Fruit fly (Drosophila melanogaster) whole organism, prepupa: ENCODE results near the gene RpS3A.

ENCODE experiments used
- Blimp-1 ChIP-seq: fragments of 200-800 bp; sonication (Bioruptor generic); optimal IDR thresholded peaks from 3 replicates; lab custom pipeline; 2017; ENCODE audit warnings: missing biosample characterization, missing genetic modification characterization, mild to moderate bottlenecking, moderate library complexity, missing genetic modification reagents
- CG10669 ChIP-seq: fragments of 200-800 bp; sonication (Bioruptor generic); optimal IDR thresholded peaks from 3 replicates; lab custom pipeline; 2018; ENCODE audit warnings: missing biosample characterization, mild to moderate bottlenecking, missing genetic modification characterization, moderate library complexity
- CG11762 ChIP-seq: fragments of 200-800 bp; sonication (Bioruptor generic); optimal IDR thresholded peaks from 3 replicates; lab custom pipeline; 2016; ENCODE audit warnings: missing biosample characterization, missing genetic modification characterization; ENCODE audit not compliant: insufficient read depth
- CG15336 ChIP-seq: fragments of 200-800 bp; sonication (Bioruptor generic); IDR thresholded peaks from 2 replicates; pipeline ENCODE4 v1.3.6; 2022; ENCODE audit warnings: missing biosample characterization, missing genetic modification characterization
- CG16779 ChIP-seq: fragments of 200-800 bp; sonication (Bioruptor generic); optimal IDR thresholded peaks from 3 replicates; lab custom pipeline; 2017; ENCODE audit warnings: missing biosample characterization, mild to moderate bottlenecking, missing genetic modification characterization
- CG3032 ChIP-seq: fragments of 200-800 bp; optimal IDR thresholded peaks from 2 replicates; lab custom pipeline; 2019; ENCODE audit warnings: missing biosample characterization, mild to moderate bottlenecking, missing genetic modification characterization, moderate library complexity
- CG4318 ChIP-seq: fragments of 200-800 bp; sonication (Bioruptor generic); optimal IDR thresholded peaks from 3 replicates; lab custom pipeline; 2017; ENCODE audit warnings: missing biosample characterization, mild to moderate bottlenecking, missing genetic modification characterization
- CG6792 ChIP-seq: fragments of 200-800 bp; sonication (Bioruptor generic); optimal IDR thresholded peaks from 3 replicates; lab custom pipeline; 2016; ENCODE audit warnings: missing biosample characterization, missing genetic modification characterization
- CG6808 ChIP-seq: fragments of 200-800 bp; sonication (Bioruptor generic); optimal IDR thresholded peaks from 3 replicates; lab custom pipeline; 2017; ENCODE audit warnings: missing biosample characterization, missing genetic modification characterization, mild to moderate bottlenecking, moderate library complexity, missing genetic modification reagents
- CG6854 ChIP-seq: fragments of 200-800 bp; sonication (Bioruptor generic); optimal IDR thresholded peaks from 2 replicates; lab custom pipeline; 2017; ENCODE audit warnings: missing biosample characterization, mild to moderate bottlenecking, missing genetic modification characterization
- CG8119 ChIP-seq: fragments of 200-800 bp; sonication (Bioruptor generic); IDR thresholded peaks from 3 replicates; pipeline ENCODE4 v1.3.6; 2022; ENCODE audit warnings: missing biosample characterization, missing genetic modification characterization
- CG9139 ChIP-seq: fragments of 200-800 bp; sonication (Bioruptor generic); optimal IDR thresholded peaks from 3 replicates; lab custom pipeline; 2017; ENCODE audit warnings: missing biosample characterization, mild to moderate bottlenecking, missing genetic modification characterization
- Eip75B ChIP-seq: fragments of 200-800 bp; sonication (Bioruptor generic); optimal IDR thresholded peaks from 3 replicates; lab custom pipeline; 2016; ENCODE audit warnings: missing biosample characterization, missing genetic modification characterization
- Eip78C ChIP-seq: fragments of 200-800 bp; sonication (Bioruptor generic); peaks from one replicate; lab custom pipeline; 2016; ENCODE audit warnings: missing biosample characterization, missing genetic modification characterization
- Ets96B ChIP-seq: fragments of 200-800 bp; optimal IDR thresholded peaks from 2 replicates; lab custom pipeline; 2019; ENCODE audit warnings: missing biosample characterization, mild to moderate bottlenecking, missing genetic modification characterization, moderate library complexity
- Gug ChIP-seq: fragments of 200-800 bp; sonication (Bioruptor generic); IDR thresholded peaks from 2 replicates; pipeline ENCODE4 v1.3.6; 2022; ENCODE audit warnings: missing biosample characterization, missing genetic modification characterization
- Hr4 ChIP-seq: fragments of 200-800 bp; sonication (Bioruptor generic); optimal IDR thresholded peaks from 3 replicates; lab custom pipeline; 2016; ENCODE audit warnings: missing biosample characterization, missing genetic modification characterization
- Lpt ChIP-seq: fragments of 200-800 bp; sonication (Bioruptor generic); optimal IDR thresholded peaks from 3 replicates; lab custom pipeline; 2016; ENCODE audit warnings: missing biosample characterization, missing genetic modification characterization
- Met ChIP-seq: fragments of 200-800 bp; sonication (Bioruptor generic); optimal IDR thresholded peaks from 3 replicates; lab custom pipeline; 2016; ENCODE audit warnings: missing biosample characterization, missing genetic modification characterization
- OdsH ChIP-seq: fragments of 200-800 bp; sonication (Bioruptor generic); optimal IDR thresholded peaks from 3 replicates; lab custom pipeline; 2016; ENCODE audit warnings: missing biosample characterization, missing genetic modification characterization
- Smox ChIP-seq: fragments of 200-800 bp; sonication (Bioruptor generic); optimal IDR thresholded peaks from 3 replicates; lab custom pipeline; 2016; ENCODE audit warnings: missing biosample characterization, missing genetic modification characterization
- Sox102F ChIP-seq: fragments of 200-800 bp; sonication (Bioruptor generic); optimal IDR thresholded peaks from 2 replicates; lab custom pipeline; 2016; ENCODE audit warnings: missing biosample characterization, mild to moderate bottlenecking, missing genetic modification characterization
- Sox15 ChIP-seq: fragments of 200-800 bp; sonication (Bioruptor generic); optimal IDR thresholded peaks from 3 replicates; lab custom pipeline; 2016; ENCODE audit warnings: missing biosample characterization, missing genetic modification characterization
- cyc ChIP-seq: fragments of 200-800 bp; sonication (Bioruptor generic); optimal IDR thresholded peaks from 3 replicates; lab custom pipeline; 2016; ENCODE audit warnings: missing biosample characterization, missing genetic modification characterization
- eg ChIP-seq: fragments of 200-800 bp; sonication (Bioruptor generic); IDR thresholded peaks from 3 replicates; pipeline ENCODE4 v1.3.6; 2022; ENCODE audit warnings: missing biosample characterization, missing genetic modification characterization
- esn ChIP-seq: fragments of 200-800 bp; sonication (Bioruptor generic); optimal IDR thresholded peaks from 2 replicates; lab custom pipeline; 2016; ENCODE audit warnings: missing biosample characterization, mild to moderate bottlenecking, missing genetic modification characterization, moderate library complexity
- fd85E ChIP-seq: fragments of 200-800 bp; sonication (Bioruptor generic); optimal IDR thresholded peaks from 3 replicates; lab custom pipeline; 2016; ENCODE audit warnings: missing biosample characterization, missing genetic modification characterization
- pdm3 ChIP-seq: fragments of 200-800 bp; sonication (Bioruptor generic); optimal IDR thresholded peaks from 3 replicates; lab custom pipeline; 2016; ENCODE audit warnings: missing biosample characterization, missing genetic modification characterization
- salr ChIP-seq, 2 experiments: fragments of 200-800 bp; sonication (Bioruptor generic); optimal IDR thresholded peaks; 3 replicates each; lab custom pipeline; 2016 to 2018; ENCODE audit warnings: missing biosample characterization in 2 of 2, missing genetic modification characterization in 2 of 2, mild to moderate bottlenecking in 1 of 2
- spab ChIP-seq: fragments of 200-800 bp; sonication (Bioruptor generic); optimal IDR thresholded peaks from 2 replicates; lab custom pipeline; 2017; ENCODE audit warnings: missing biosample characterization, mild to moderate bottlenecking, missing genetic modification characterization, missing genetic modification reagents
- vri ChIP-seq: fragments of 200-800 bp; sonication (Bioruptor generic); optimal IDR thresholded peaks from 3 replicates; lab custom pipeline; 2016; ENCODE audit warnings: missing biosample characterization, mild to moderate bottlenecking, missing genetic modification characterization

Gene RpS3A

dm6 chr4:67063-67684 is at the start of gene RpS3A (continued):
- TF ChIP-seq Eip75B (GFP tag; lab: Kevin White, UChicago) (peak; percentile 66), cyc (GFP tag; lab: Kevin White, UChicago) (peak; percentile 84), esn (GFP tag; lab: Kevin White, UChicago) (peak; percentile 79), Sox15 (peak; percentile 47), CG16779 (tag; lab: Kevin White, UChicago) (no peak), Hr4 (GFP tag; lab: Kevin White, UChicago) (peak; percentile 29), Lpt (no peak), OdsH (peak; percentile 73), eg (GFP tag; lab: Robert Waterston, UW) (no peak)

- TF ChIP-seq CG9139 (GFP tag; lab: Kevin White, UChicago) (no peak), Sox102F (GFP tag; lab: Kevin White, UChicago) (no peak), CG15336 (GFP tag; lab: Robert Waterston, UW) (no peak)
Measured at dm6 chr4:102155-102554, 35.1 kb upstream of the RpS3A start.

dm6 chr4:92000-92399 is 25.0 kb upstream of the RpS3A start:
- TF ChIP-seq Smox (GFP tag; lab: Kevin White, UChicago) (no peak), salr (GFP tag; optimal IDR thresholded peaks at IDR 0.05; lab: Kevin White, UChicago) (no peak), Gug (GFP tag; lab: Robert Waterston, UW) (no peak), cyc (GFP tag; lab: Kevin White, UChicago) (no peak)

- TF ChIP-seq cyc (GFP tag; lab: Kevin White, UChicago): no peak
- TF ChIP-seq Hr4 (GFP tag; lab: Kevin White, UChicago): no peak
- TF ChIP-seq CG9139 (GFP tag; lab: Kevin White, UChicago): no peak
- no peak for TF ChIP-seq eg (GFP tag; lab: Robert Waterston, UW)
- no peak for TF ChIP-seq spab
- TF ChIP-seq CG3032 (tag; lab: Kevin White, UChicago): no peak
- TF ChIP-seq Met (GFP tag; lab: Kevin White, UChicago): no peak
- TF ChIP-seq CG6854: no peak
- TF ChIP-seq Smox (GFP tag; lab: Kevin White, UChicago): no peak
- TF ChIP-seq Lpt: no peak
- TF ChIP-seq CG6792 (GFP tag; lab: Kevin White, UChicago): no peak
- no peak for TF ChIP-seq vri
- no peak for TF ChIP-seq pdm3 (GFP tag; lab: Kevin White, UChicago)
- no peak for TF ChIP-seq CG6808 (GFP tag; lab: Kevin White, UChicago)
Measured at dm6 chr4:89709-90108, 22.7 kb upstream of the RpS3A start.

- TF ChIP-seq Eip78C (GFP tag; lab: Kevin White, UChicago) (peak; percentile 25), CG15336 (GFP tag; lab: Robert Waterston, UW) (no peak), CG4318 (GFP tag; lab: Kevin White, UChicago) (no peak), CG11762 (no peak), spab (no peak), CG16779 (tag; lab: Kevin White, UChicago) (no peak), Sox102F (GFP tag; lab: Kevin White, UChicago) (no peak), Smox (GFP tag; lab: Kevin White, UChicago) (no peak)
Measured at dm6 chr4:87278-87677, 20.3 kb upstream of the RpS3A start.

- TF ChIP-seq CG8119 (GFP tag; lab: Robert Waterston, UW) (no peak), Blimp-1 (GFP tag; lab: Kevin White, UChicago) (no peak)
Measured at dm6 chr4:84868-85267, 17.9 kb upstream of the RpS3A start.

- TF ChIP-seq vri: no peak
- TF ChIP-seq Ets96B (tag; lab: Kevin White, UChicago): no peak
- no peak for TF ChIP-seq eg (GFP tag; lab: Robert Waterston, UW)
- TF ChIP-seq Met (GFP tag; lab: Kevin White, UChicago): no peak
- no peak for TF ChIP-seq Eip78C (GFP tag; lab: Kevin White, UChicago)
- no peak for TF ChIP-seq CG3032 (tag; lab: Kevin White, UChicago)
- no peak for TF ChIP-seq CG10669 (GFP tag; lab: Kevin White, UChicago)
- no peak for TF ChIP-seq fd85E (GFP tag; lab: Kevin White, UChicago)
Measured at dm6 chr4:76157-76556, 9.2 kb upstream of the RpS3A start.
